Fruit fly (Drosophila melanogaster) whole organism, embryonic: ENCODE measurements around the gene CG5446.

Experiments used
- ATbp ChIP-seq: fragments of 200-800 bp; sonication (Bioruptor generic); optimal IDR thresholded peaks from 2 replicates; lab custom pipeline; 2017; ENCODE audit warnings: missing biosample characterization, mild to moderate bottlenecking, missing genetic modification characterization, missing genetic modification reagents
- Atf3 ChIP-seq: fragments of 200-800 bp; sonication (Bioruptor generic); optimal IDR thresholded peaks from 3 replicates; lab custom pipeline; 2016; ENCODE audit warnings: missing biosample characterization, missing genetic modification characterization
- Blimp-1 ChIP-seq: fragments of 200-800 bp; sonication (Bioruptor generic); optimal IDR thresholded peaks from 3 replicates; lab custom pipeline; 2018; ENCODE audit warnings: missing biosample characterization, missing genetic modification characterization, mild to moderate bottlenecking, moderate library complexity, missing genetic modification reagents
- CG11247 ChIP-seq: fragments of 200-800 bp; sonication (Bioruptor generic); IDR thresholded peaks from 2 replicates; pipeline ENCODE4 v1.3.6; 2022; ENCODE audit warnings: missing biosample characterization, missing genetic modification characterization
- CG13424 ChIP-seq: fragments of 200-800 bp; sonication (Bioruptor generic); optimal IDR thresholded peaks from 2 replicates; lab custom pipeline; 2019; ENCODE audit warnings: missing biosample characterization, mild to moderate bottlenecking, missing genetic modification characterization, moderate library complexity
- CG15269 ChIP-seq: fragments of 200-800 bp; sonication (Bioruptor generic); optimal IDR thresholded peaks from 2 replicates; lab custom pipeline; 2018; ENCODE audit warnings: missing biosample characterization, mild to moderate bottlenecking, missing genetic modification characterization, moderate library complexity
- CG17612 ChIP-seq: fragments of 200-800 bp; sonication (Bioruptor generic); IDR thresholded peaks from 2 replicates; pipeline ENCODE4 v1.3.6; 2022; ENCODE audit warnings: missing biosample characterization, missing genetic modification characterization
- CG2120 ChIP-seq: fragments of 200-800 bp; sonication (Bioruptor generic); optimal IDR thresholded peaks from 3 replicates; lab custom pipeline; 2016; ENCODE audit warnings: missing biosample characterization, missing genetic modification characterization
- CG30020 ChIP-seq: fragments of 200-800 bp; optimal IDR thresholded peaks from 2 replicates; lab custom pipeline; 2019; ENCODE audit warnings: missing biosample characterization, mild to moderate bottlenecking, missing genetic modification characterization, moderate library complexity
- CG3281 ChIP-seq: fragments of 200-800 bp; sonication (Bioruptor generic); optimal IDR thresholded peaks from 3 replicates; lab custom pipeline; 2017; ENCODE audit warnings: missing biosample characterization, mild to moderate bottlenecking, missing genetic modification characterization
- CG33557 ChIP-seq: fragments of 200-800 bp; sonication (Bioruptor generic); optimal IDR thresholded peaks from 2 replicates; lab custom pipeline; 2019; ENCODE audit warnings: missing biosample characterization, mild to moderate bottlenecking, missing genetic modification characterization, moderate library complexity
- CG34376 ChIP-seq: fragments of 200-800 bp; sonication (Bioruptor generic); optimal IDR thresholded peaks from 2 replicates; lab custom pipeline; 2018; ENCODE audit warnings: missing biosample characterization, mild to moderate bottlenecking, missing genetic modification characterization
- CG4282 ChIP-seq: fragments of 200-800 bp; sonication (Bioruptor generic); optimal IDR thresholded peaks from 2 replicates; lab custom pipeline; 2016; ENCODE audit warnings: missing biosample characterization, missing genetic modification characterization
- CG4820 ChIP-seq: fragments of 200-800 bp; sonication (Bioruptor generic); optimal IDR thresholded peaks from 3 replicates; lab custom pipeline; 2016; ENCODE audit warnings: missing biosample characterization, missing genetic modification characterization
- CG4854 ChIP-seq: fragments of 200-800 bp; sonication (Bioruptor generic); optimal IDR thresholded peaks from 2 replicates; lab custom pipeline; 2016; ENCODE audit warnings: missing biosample characterization, missing genetic modification characterization, inconsistent platforms
- CG6654 ChIP-seq: fragments of 200-800 bp; sonication (Bioruptor generic); optimal IDR thresholded peaks from 2 replicates; lab custom pipeline; 2017; ENCODE audit warnings: missing biosample characterization, mild to moderate bottlenecking, missing genetic modification characterization
- CG7556 ChIP-seq: fragments of 200-800 bp; sonication (Bioruptor generic); optimal IDR thresholded peaks from 2 replicates; lab custom pipeline; 2017; ENCODE audit warnings: missing biosample characterization, mild to moderate bottlenecking, missing genetic modification characterization
- CG7839 ChIP-seq: fragments of 200-800 bp; sonication (Bioruptor generic); optimal IDR thresholded peaks from 3 replicates; lab custom pipeline; 2018; ENCODE audit warnings: missing biosample characterization, mild to moderate bottlenecking, missing genetic modification characterization, moderate library complexity
- CG9609 ChIP-seq: fragments of 200-800 bp; sonication (Bioruptor generic); optimal IDR thresholded peaks from 3 replicates; lab custom pipeline; 2016; ENCODE audit warnings: missing biosample characterization, missing genetic modification characterization
- CoRest ChIP-seq: fragments of 200-800 bp; sonication (Bioruptor generic); optimal IDR thresholded peaks from 3 replicates; lab custom pipeline; 2018; ENCODE audit warnings: missing biosample characterization, mild to moderate bottlenecking, missing genetic modification characterization, moderate library complexity
- Dbx ChIP-seq: fragments of 200-800 bp; sonication (Bioruptor generic); IDR thresholded peaks from 3 replicates; pipeline ENCODE4 v1.3.6; 2022; ENCODE audit warnings: missing biosample characterization, missing genetic modification characterization
- E2f2 ChIP-seq: fragments of 200-800 bp; sonication (Bioruptor generic); IDR thresholded peaks from 2 replicates; pipeline ENCODE4 v1.3.6; 2022; ENCODE audit warnings: missing biosample characterization, missing genetic modification characterization
- ERR ChIP-seq: fragments of 200-800 bp; sonication (Bioruptor generic); optimal IDR thresholded peaks from 2 replicates; lab custom pipeline; 2016; ENCODE audit warnings: missing biosample characterization, missing genetic modification characterization
- Eip74EF ChIP-seq, 2 experiments: fragments of 200-800 bp in 1 of 2; fragments of >200 bp in 1 of 2; sonication (Bioruptor generic) in 1 of 2; optimal IDR thresholded peaks; 2 replicates each; lab custom pipeline; 2017 to 2019; ENCODE audit warnings: missing biosample characterization in 2 of 2, missing genetic modification characterization in 2 of 2, mild to moderate bottlenecking in 1 of 2, moderate library complexity in 1 of 2
- Fer3 ChIP-seq: fragments of 200-800 bp; sonication (Bioruptor generic); optimal IDR thresholded peaks from 2 replicates; lab custom pipeline; 2018; ENCODE audit warnings: missing biosample characterization, mild to moderate bottlenecking, missing genetic modification characterization, moderate library complexity
- Med ChIP-seq: fragments of 200-800 bp; sonication (Bioruptor generic); peaks from one replicate; lab custom pipeline; 2016; ENCODE audit warnings: missing biosample characterization, missing genetic modification characterization, mild to moderate bottlenecking, inconsistent platforms, moderate library complexity
- Nf-YB ChIP-seq: fragments of 200-800 bp; sonication (Bioruptor generic); optimal IDR thresholded peaks from 3 replicates; lab custom pipeline; 2019; ENCODE audit warnings: missing biosample characterization, mild to moderate bottlenecking, missing genetic modification characterization, moderate library complexity
- Opbp ChIP-seq: fragments of 200-800 bp; sonication (Bioruptor generic); IDR thresholded peaks from 3 replicates; pipeline ENCODE4 v1.3.6; 2022; ENCODE audit warnings: missing biosample characterization, missing genetic modification characterization; ENCODE audit not compliant: partially characterized antibody
- Ptx1 ChIP-seq: fragments of 200-800 bp; sonication (Bioruptor generic); IDR thresholded peaks from 2 replicates; pipeline ENCODE4 v1.3.6; 2022; ENCODE audit warnings: missing biosample characterization, missing genetic modification characterization
- Side ChIP-seq: fragments of 200-800 bp; sonication (Bioruptor generic); optimal IDR thresholded peaks from 2 replicates; lab custom pipeline; 2016; ENCODE audit warnings: missing biosample characterization, missing genetic modification characterization
- Trl ChIP-seq, 3 experiments: fragments of >200 bp in 2 of 3; fragments of 200-800 bp in 1 of 3; sonication (Bioruptor generic) in 1 of 3; optimal IDR thresholded peaks; 2 replicates in 1 of 3; 3 replicates in 2 of 3; lab custom pipeline; 2016 to 2017; ENCODE audit warnings: missing biosample characterization in 1 of 3, missing genetic modification characterization in 1 of 3
- amos ChIP-seq: fragments of 200-800 bp; sonication (Bioruptor generic); IDR thresholded peaks from 2 replicates; pipeline ENCODE4 v1.3.6; 2022; ENCODE audit warnings: missing biosample characterization, missing genetic modification characterization; ENCODE audit not compliant: partially characterized antibody
- btn ChIP-seq: fragments of 200-800 bp; sonication (Bioruptor generic); optimal IDR thresholded peaks from 2 replicates; lab custom pipeline; 2016; ENCODE audit warnings: missing biosample characterization, missing genetic modification characterization
- chm ChIP-seq: fragments of 200-800 bp; sonication (Bioruptor generic); IDR thresholded peaks from 2 replicates; pipeline ENCODE4 v1.3.6; 2022; ENCODE audit warnings: missing biosample characterization, missing genetic modification characterization
- dm ChIP-seq: fragments of 200-800 bp; sonication (Bioruptor generic); optimal IDR thresholded peaks from 3 replicates; lab custom pipeline; 2016; ENCODE audit warnings: missing biosample characterization, missing genetic modification characterization
- en ChIP-seq: fragments of 200-800 bp; sonication (Bioruptor generic); optimal IDR thresholded peaks from 2 replicates; lab custom pipeline; 2016; ENCODE audit warnings: missing biosample characterization, missing genetic modification characterization
- fd64A ChIP-seq: fragments of 200-800 bp; sonication (Bioruptor generic); optimal IDR thresholded peaks from 3 replicates; lab custom pipeline; 2018; ENCODE audit warnings: missing biosample characterization, mild to moderate bottlenecking, missing genetic modification characterization
- grau ChIP-seq: fragments of 200-800 bp; optimal IDR thresholded peaks from 3 replicates; lab custom pipeline; 2019; ENCODE audit warnings: missing biosample characterization, mild to moderate bottlenecking, missing genetic modification characterization, moderate library complexity
- jumu ChIP-seq: fragments of 200-800 bp; sonication (Bioruptor generic); optimal IDR thresholded peaks from 3 replicates; lab custom pipeline; 2016; ENCODE audit warnings: missing biosample characterization, missing genetic modification characterization
- lab ChIP-seq: fragments of 200-800 bp; sonication (Bioruptor generic); optimal IDR thresholded peaks from 3 replicates; lab custom pipeline; 2017; ENCODE audit warnings: missing biosample characterization, missing genetic modification characterization, mild to moderate bottlenecking, moderate library complexity, missing genetic modification reagents
- mam ChIP-seq: fragments of 200-800 bp; sonication (Bioruptor generic); optimal IDR thresholded peaks from 3 replicates; lab custom pipeline; 2016; ENCODE audit warnings: missing biosample characterization, missing genetic modification characterization
- org-1 ChIP-seq: fragments of 200-800 bp; sonication (Bioruptor generic); optimal IDR thresholded peaks from 2 replicates; lab custom pipeline; 2017; ENCODE audit warnings: missing biosample characterization, missing genetic modification characterization
- otp ChIP-seq: fragments of 200-800 bp; sonication (Bioruptor generic); IDR thresholded peaks from 3 replicates; pipeline ENCODE4, ENCODE4 v1.3.6; 2022; ENCODE audit warnings: missing biosample characterization, missing genetic modification characterization
- p53 ChIP-seq: fragments of 200-800 bp; sonication (Bioruptor generic); optimal IDR thresholded peaks from 2 replicates; lab custom pipeline; 2016; ENCODE audit warnings: missing biosample characterization, missing genetic modification characterization
- sim ChIP-seq: fragments of 200-800 bp; sonication (Bioruptor generic); IDR thresholded peaks from 2 replicates; pipeline ENCODE4 v1.3.6; 2022; ENCODE audit warnings: missing biosample characterization, missing genetic modification characterization
- sr ChIP-seq: fragments of 200-800 bp; sonication (Bioruptor generic); IDR thresholded peaks from 3 replicates; pipeline ENCODE4 v1.3.6; 2022; ENCODE audit warnings: missing biosample characterization, missing genetic modification characterization
- tgo ChIP-seq: fragments of 200-800 bp; sonication (Bioruptor generic); IDR thresholded peaks from 3 replicates; pipeline ENCODE4 v1.3.6; 2022; ENCODE audit warnings: missing biosample characterization, missing genetic modification characterization
- tin ChIP-seq: fragments of 200-800 bp; sonication (Bioruptor generic); optimal IDR thresholded peaks from 3 replicates; lab custom pipeline; 2016; ENCODE audit warnings: missing biosample characterization, missing genetic modification characterization
- unc-4 ChIP-seq: fragments of 200-800 bp; sonication (Bioruptor generic); IDR thresholded peaks from 2 replicates; pipeline ENCODE4 v1.3.6; 2022; ENCODE audit warnings: missing biosample characterization, missing genetic modification characterization; ENCODE audit not compliant: partially characterized antibody
- yki ChIP-seq: fragments of >200 bp; optimal IDR thresholded peaks from 3 replicates; lab custom pipeline; 2018
- zfh1 ChIP-seq: fragments of 200-800 bp; sonication (Bioruptor generic); IDR thresholded peaks from 3 replicates; pipeline ENCODE4 v1.3.6; 2022; ENCODE audit warnings: missing biosample characterization, missing genetic modification characterization

Gene CG5446

dm6 chr2L:12463037-12463436 is 35.5 kb upstream of the CG5446 start (continued):
- TF ChIP-seq zfh1 (GFP tag; lab: Robert Waterston, UW) (no peak), CoRest (tag; lab: Kevin White, UChicago) (no peak), CG30020 (tag; lab: Kevin White, UChicago) (no peak), amos (no peak), CG6654 (GFP tag; lab: Kevin White, UChicago) (no peak), dm (GFP tag; lab: Kevin White, UChicago) (no peak), CG4854 (GFP tag; lab: Kevin White, UChicago) (no peak), org-1 (GFP tag; lab: Kevin White, UChicago) (peak; percentile 10), CG7839 (tag; lab: Kevin White, UChicago) (no peak), tgo (GFP tag; lab: Robert Waterston, UW) (no peak), sim (no peak), en (GFP tag; lab: Kevin White, UChicago) (no peak), grau (tag; lab: Kevin White, UChicago) (peak; percentile 1), Ptx1 (GFP tag; lab: Robert Waterston, UW) (0 out of 2 replicates have a peak, but pooled peaks have one; percentile 33), CG4820 (GFP tag; lab: Kevin White, UChicago) (no peak), CG17612 (GFP tag; lab: Robert Waterston, UW) (no peak), Trl (optimal IDR thresholded peaks at IDR 0.05; lab: Kevin White, UChicago) (no peak), Trl (GFP tag; optimal IDR thresholded peaks at IDR 0.05; lab: Kevin White, UChicago) (no peak), chm (GFP tag; lab: Robert Waterston, UW) (no peak), Blimp-1 (GFP tag; lab: Kevin White, UChicago) (peak; percentile 26), fd64A (GFP tag; lab: Kevin White, UChicago) (peak; percentile 63), CG11247 (no peak), Dbx (no peak), Fer3 (peak; percentile 35), Eip74EF (GFP tag; optimal IDR thresholded peaks at IDR 0.05; lab: Kevin White, UChicago) (peak in 1 of 2 experiments; percentile 40), CG15269 (tag; lab: Kevin White, UChicago) (peak; percentile 10), CG9609 (GFP tag; lab: Kevin White, UChicago) (no peak), E2f2 (GFP tag; lab: Robert Waterston, UW) (no peak), CG33557 (GFP tag; lab: Kevin White, UChicago) (no peak), sr (GFP tag; lab: Robert Waterston, UW) (no peak), CG34376 (GFP tag; lab: Kevin White, UChicago) (peak; percentile 48), otp (GFP tag; lab: Robert Waterston, UW) (no peak), Opbp (GFP tag; lab: Robert Waterston, UW) (no peak), yki (no peak), Side (GFP tag; lab: Kevin White, UChicago) (no peak), jumu (GFP tag; lab: Kevin White, UChicago) (no peak), unc-4 (GFP tag; lab: Robert Waterston, UW) (no peak), CG7556 (peak; percentile 14), ERR (GFP tag; lab: Kevin White, UChicago) (no peak), tin (GFP tag; lab: Kevin White, UChicago) (no peak), mam (GFP tag; lab: Kevin White, UChicago) (no peak), btn (GFP tag; lab: Kevin White, UChicago) (no peak), CG2120 (GFP tag; lab: Kevin White, UChicago) (no peak), lab (peak; percentile 53), CG4282 (GFP tag; lab: Kevin White, UChicago) (no peak), CG3281 (GFP tag; lab: Kevin White, UChicago) (peak; percentile 31), ATbp (GFP tag; lab: Kevin White, UChicago) (peak; percentile 65), CG13424 (peak; percentile 31), Atf3 (GFP tag; lab: Kevin White, UChicago) (no peak), p53 (no peak), Nf-YB (no peak), Med (GFP tag; lab: Kevin White, UChicago) (peak; percentile 79)
